Worm (Caenorhabditis elegans) whole organism, mixed stage, embryonic: ENCODE results near the gene B0001.5.

Experiments used
- blmp-1 ChIP-seq: fragments of 150-350 bp; optimal IDR thresholded peaks from 2 replicates; lab custom pipeline; 2014; ENCODE audit warnings: missing biosample characterization, missing genetic modification characterization
- cnd-1 ChIP-seq: fragments of 200-800 bp; sonication (Bioruptor generic); optimal IDR thresholded peaks from 2 replicates; lab custom pipeline; 2018; ENCODE audit warnings: mild to moderate bottlenecking, missing genetic modification characterization, missing compliant biosample characterization
- elt-1 ChIP-seq: sonication (generic microtip); optimal IDR thresholded peaks from 2 replicates; lab custom pipeline; 2017; ENCODE audit warnings: missing genetic modification characterization, mild to moderate bottlenecking, missing compliant biosample characterization, antibody characterized with exemption, moderate library complexity, borderline replicate concordance; ENCODE audit not compliant: insufficient read depth
- elt-3 ChIP-seq: fragments of 150-350 bp; optimal IDR thresholded peaks from 2 replicates; lab custom pipeline; 2014; ENCODE audit warnings: missing biosample characterization, missing genetic modification characterization
- ham-2 ChIP-seq: fragments of 200-800 bp; sonication (Bioruptor generic); optimal IDR thresholded peaks from 2 replicates; lab custom pipeline; 2018; ENCODE audit warnings: mild to moderate bottlenecking, missing genetic modification characterization, missing compliant biosample characterization
- hlh-1 ChIP-seq: fragments of 150-350 bp; optimal IDR thresholded peaks from 2 replicates; lab custom pipeline; 2014; ENCODE audit warnings: missing biosample characterization, missing genetic modification reagents, missing genetic modification characterization
- lsy-2 ChIP-seq: fragments of 150-350 bp; optimal IDR thresholded peaks from 2 replicates; lab custom pipeline; 2014; ENCODE audit warnings: missing biosample characterization, missing genetic modification characterization
- nhr-12 ChIP-seq: fragments of 150-350 bp; optimal IDR thresholded peaks from 2 replicates; lab custom pipeline; 2014; ENCODE audit warnings: missing biosample characterization, missing genetic modification characterization
- nhr-237 ChIP-seq: fragments of 150-350 bp; optimal IDR thresholded peaks from 2 replicates; lab custom pipeline; 2014; ENCODE audit warnings: missing biosample characterization, missing genetic modification characterization
- nhr-28 ChIP-seq: fragments of 150-350 bp; optimal IDR thresholded peaks from 2 replicates; lab custom pipeline; 2014; ENCODE audit warnings: missing biosample characterization, missing genetic modification characterization
- sptf-1 ChIP-seq: sonication (generic microtip); optimal IDR thresholded peaks from 2 replicates; lab custom pipeline; 2017; ENCODE audit warnings: mild to moderate bottlenecking, missing genetic modification characterization, moderate library complexity, missing compliant biosample characterization
- unc-62 ChIP-seq: fragments of 150-350 bp; optimal IDR thresholded peaks from 2 replicates; lab custom pipeline; 2014; ENCODE audit warnings: missing biosample characterization, missing genetic modification reagents, missing genetic modification characterization

ce11 chrIV:12128708-12129107 lies 14.4 kb downstream of the B0001.5 start:
- TF ChIP-seq elt-3 (tag; lab: Kevin White, UChicago) (no peak), ham-2 (GFP tag; lab: Kevin White, UChicago) (no peak), lsy-2 (tag; lab: Kevin White, UChicago) (no peak), sptf-1 (tag; lab: Kevin White, UChicago) (no peak), hlh-1 (tag; lab: Kevin White, UChicago) (no peak), nhr-237 (tag; lab: Kevin White, UChicago) (no peak), elt-1 (tag; lab: Kevin White, UChicago) (no peak), cnd-1 (no peak), nhr-28 (no peak), unc-62 (no peak), blmp-1 (no peak), nhr-12 (tag; lab: Kevin White, UChicago) (no peak)
